Fruit fly (Drosophila melanogaster): ENCODE results near the gene Amnionless.

DNA sequence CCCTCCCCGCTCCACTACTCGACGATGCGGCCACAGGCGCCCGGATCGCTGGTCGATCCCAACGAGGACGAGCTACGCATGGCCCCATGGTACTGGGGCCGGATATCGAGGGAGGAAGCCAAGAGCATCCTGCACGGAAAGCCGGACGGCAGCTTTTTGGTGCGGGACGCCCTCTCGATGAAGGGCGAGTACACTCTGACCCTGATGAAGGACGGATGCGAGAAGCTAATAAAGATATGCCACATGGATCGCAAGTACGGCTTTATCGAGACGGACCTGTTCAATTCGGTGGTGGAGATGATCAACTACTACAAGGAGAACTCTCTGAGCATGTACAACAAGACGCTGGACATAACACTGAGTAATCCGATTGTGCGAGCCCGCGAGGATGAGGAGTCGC, 10.1 kb upstream of the Amnionless start:
- TF ChIP-seq CG8478 (optimal IDR thresholded peaks at IDR 0.05) (no peak), CTCF (optimal IDR thresholded peaks at IDR 0.05) (no peak)

Data from S2 (cell line).